Worm (Caenorhabditis elegans) whole organism, L1 larva: ENCODE measurements around the gene dgk-2.

Experiments used
- C34B4.2 ChIP-seq: sonication (generic microtip); optimal IDR thresholded peaks from 2 replicates; lab custom pipeline; 2017; ENCODE audit warnings: mild to moderate bottlenecking, missing genetic modification characterization, missing compliant biosample characterization
- F16B12.6 ChIP-seq: fragments of 150-350 bp; optimal IDR thresholded peaks from 2 replicates; lab custom pipeline; 2014; ENCODE audit warnings: missing biosample characterization, missing genetic modification characterization
- aha-1 ChIP-seq: fragments of 150-350 bp; optimal IDR thresholded peaks from 2 replicates; lab custom pipeline; 2014; ENCODE audit warnings: missing biosample characterization, missing genetic modification characterization
- aly-2 ChIP-seq: fragments of 150-350 bp; optimal IDR thresholded peaks from 2 replicates; lab custom pipeline; 2014; ENCODE audit warnings: missing biosample characterization, missing genetic modification characterization
- ama-1 ChIP-seq: fragments of 150-350 bp; optimal IDR thresholded peaks from 2 replicates; lab custom pipeline; 2014
- ceh-63 ChIP-seq: fragments of 200-800 bp; sonication (Bioruptor generic); optimal IDR thresholded peaks from 2 replicates; lab custom pipeline; 2018; ENCODE audit warnings: mild to moderate bottlenecking, missing genetic modification characterization, missing compliant biosample characterization
- ceh-8 ChIP-seq: fragments of 200-800 bp; sonication (Bioruptor generic); optimal IDR thresholded peaks from 2 replicates; lab custom pipeline; 2018; ENCODE audit warnings: mild to moderate bottlenecking, missing genetic modification characterization, moderate library complexity, missing compliant biosample characterization
- ceh-82 ChIP-seq, 3 experiments: fragments of 150-350 bp in 1 of 3; sonication (generic microtip) in 2 of 3; optimal IDR thresholded peaks; 2 replicates each; lab custom pipeline; 2014 to 2017; ENCODE audit warnings: missing biosample characterization in 3 of 3, missing genetic modification characterization in 3 of 3
- ceh-88 ChIP-seq: fragments of 200-800 bp; sonication (Bioruptor generic); IDR thresholded peaks from 2 replicates; pipeline ENCODE4 v1.3.6; 2022; ENCODE audit warnings: missing genetic modification characterization, missing compliant biosample characterization
- ces-1 ChIP-seq: fragments of 150-350 bp; optimal IDR thresholded peaks from 2 replicates; lab custom pipeline; 2014; ENCODE audit warnings: missing biosample characterization, missing genetic modification reagents, missing genetic modification characterization
- dsc-1 ChIP-seq: sonication (generic microtip); optimal IDR thresholded peaks from 2 replicates; lab custom pipeline; 2016; ENCODE audit warnings: mild to moderate bottlenecking, missing genetic modification characterization, missing compliant biosample characterization
- efl-3 ChIP-seq: fragments of 200-800 bp; sonication (Bioruptor generic); optimal IDR thresholded peaks from 2 replicates; lab custom pipeline; 2018; ENCODE audit warnings: mild to moderate bottlenecking, missing genetic modification characterization, missing compliant biosample characterization
- egl-13 ChIP-seq: sonication (generic microtip); optimal IDR thresholded peaks from 2 replicates; lab custom pipeline; 2016; ENCODE audit warnings: missing genotype, missing genetic modification reagents, missing genetic modification characterization, missing compliant biosample characterization
- egl-27 ChIP-seq, 2 experiments: fragments of 150-350 bp in 1 of 2; sonication (generic microtip); optimal IDR thresholded peaks; 3 replicates each; lab custom pipeline; 2017 to 2018; ENCODE audit warnings: missing biosample characterization in 2 of 2, missing genetic modification characterization in 2 of 2, missing genetic modification reagents in 2 of 2
- fkh-10 ChIP-seq: sonication (generic microtip); optimal IDR thresholded peaks from 2 replicates; lab custom pipeline; 2017; ENCODE audit warnings: missing biosample characterization, missing genetic modification reagents, missing genetic modification characterization
- fkh-8 ChIP-seq: sonication (generic microtip); optimal IDR thresholded peaks from 2 replicates; lab custom pipeline; 2016; ENCODE audit warnings: mild to moderate bottlenecking, missing genetic modification characterization, missing compliant biosample characterization
- grh-1 ChIP-seq: fragments of 200-800 bp; sonication (Bioruptor generic); IDR thresholded peaks from 2 replicates; pipeline ENCODE4 v1.3.6; 2022; ENCODE audit warnings: missing genetic modification reagents, missing genetic modification characterization, missing compliant biosample characterization
- hlh-4 ChIP-seq: sonication (generic microtip); optimal IDR thresholded peaks from 2 replicates; lab custom pipeline; 2016; ENCODE audit warnings: mild to moderate bottlenecking, missing genetic modification characterization, missing compliant biosample characterization
- lin-14 ChIP-seq: fragments of 200-800 bp; sonication (Bioruptor generic); optimal IDR thresholded peaks from 2 replicates; lab custom pipeline; 2018; ENCODE audit warnings: mild to moderate bottlenecking, missing genetic modification characterization, moderate library complexity, missing compliant biosample characterization
- lin-35 ChIP-seq, 2 experiments: fragments of 150-350 bp; optimal IDR thresholded peaks; 2 replicates each; lab custom pipeline; 2014; ENCODE audit warnings: missing biosample characterization in 2 of 2, missing genetic modification characterization in 2 of 2, missing genetic modification reagents in 2 of 2
- lin-39 ChIP-seq: fragments of 150-350 bp; optimal IDR thresholded peaks from 2 replicates; lab custom pipeline; 2014; ENCODE audit warnings: missing biosample characterization, missing genetic modification reagents, missing genetic modification characterization
- lsy-2 ChIP-seq, 2 experiments: fragments of 150-350 bp; optimal IDR thresholded peaks; 2 replicates each; lab custom pipeline; 2014; ENCODE audit warnings: missing biosample characterization in 2 of 2, missing genetic modification characterization in 2 of 2
- mdl-1 ChIP-seq, 2 experiments: fragments of 150-350 bp; optimal IDR thresholded peaks; 2 replicates each; lab custom pipeline; 2014 to 2017; ENCODE audit warnings: missing biosample characterization in 2 of 2, missing genetic modification characterization in 2 of 2, inconsistent platforms in 1 of 2
- nhr-12 ChIP-seq: sonication (generic microtip); optimal IDR thresholded peaks from 2 replicates; lab custom pipeline; 2017; ENCODE audit warnings: missing biosample characterization, missing genetic modification characterization
- nhr-20 ChIP-seq: sonication (generic microtip); optimal IDR thresholded peaks from 2 replicates; lab custom pipeline; 2016; ENCODE audit warnings: mild to moderate bottlenecking, missing genetic modification characterization, missing compliant biosample characterization
- nhr-237 ChIP-seq: fragments of 150-350 bp; optimal IDR thresholded peaks from 2 replicates; lab custom pipeline; 2014; ENCODE audit warnings: missing biosample characterization, missing genetic modification characterization
- nhr-28 ChIP-seq: fragments of 150-350 bp; optimal IDR thresholded peaks from 2 replicates; lab custom pipeline; 2014; ENCODE audit warnings: missing biosample characterization, missing genetic modification characterization
- nhr-76 ChIP-seq: sonication (generic microtip); optimal IDR thresholded peaks from 2 replicates; lab custom pipeline; 2017; ENCODE audit warnings: missing biosample characterization, missing genetic modification characterization
- nhr-77 ChIP-seq: fragments of 150-350 bp; optimal IDR thresholded peaks from 2 replicates; lab custom pipeline; 2014; ENCODE audit warnings: missing biosample characterization, missing genetic modification characterization
- pag-3 ChIP-seq: sonication (generic microtip); optimal IDR thresholded peaks from 2 replicates; lab custom pipeline; 2017; ENCODE audit warnings: missing genetic modification characterization, mild to moderate bottlenecking, missing compliant biosample characterization, antibody characterized with exemption, borderline replicate concordance; ENCODE audit not compliant: insufficient read depth
- pqm-1 ChIP-seq: sonication (generic microtip); optimal IDR thresholded peaks from 3 replicates; lab custom pipeline; 2017; ENCODE audit warnings: missing biosample characterization, missing genetic modification characterization
- rnt-1 ChIP-seq: sonication (generic microtip); optimal IDR thresholded peaks from 2 replicates; lab custom pipeline; 2016; ENCODE audit warnings: mild to moderate bottlenecking, missing genetic modification characterization, moderate library complexity, missing compliant biosample characterization
- snu-23 ChIP-seq: sonication (generic microtip); optimal IDR thresholded peaks from 2 replicates; lab custom pipeline; 2016; ENCODE audit warnings: missing genetic modification characterization, missing compliant biosample characterization
- sox-4 ChIP-seq: sonication (generic microtip); optimal IDR thresholded peaks from 2 replicates; lab custom pipeline; 2016; ENCODE audit warnings: missing genetic modification characterization, missing compliant biosample characterization
- sptf-1 ChIP-seq: fragments of 150-350 bp; optimal IDR thresholded peaks from 2 replicates; lab custom pipeline; 2014; ENCODE audit warnings: missing biosample characterization, missing genetic modification characterization
- sup-37 ChIP-seq: fragments of 200-800 bp; sonication (Bioruptor generic); optimal IDR thresholded peaks from 2 replicates; lab custom pipeline; 2018; ENCODE audit warnings: mild to moderate bottlenecking, missing genetic modification characterization, missing compliant biosample characterization
- tbx-2 ChIP-seq: sonication (generic microtip); optimal IDR thresholded peaks from 2 replicates; lab custom pipeline; 2016; ENCODE audit warnings: missing genetic modification characterization, missing compliant biosample characterization
- tlp-1 ChIP-seq: fragments of 150-350 bp; optimal IDR thresholded peaks from 2 replicates; lab custom pipeline; 2014; ENCODE audit warnings: missing biosample characterization, missing genetic modification characterization
- unc-130 ChIP-seq: fragments of 150-350 bp; optimal IDR thresholded peaks from 2 replicates; lab custom pipeline; 2017; ENCODE audit warnings: missing biosample characterization, missing genetic modification characterization, inconsistent platforms
- unc-30 ChIP-seq: sonication (generic microtip); optimal IDR thresholded peaks from 2 replicates; lab custom pipeline; 2017; ENCODE audit warnings: missing biosample characterization, missing genetic modification characterization
- unc-86 ChIP-seq: sonication (generic microtip); optimal IDR thresholded peaks from 2 replicates; lab custom pipeline; 2016; ENCODE audit warnings: missing genetic modification characterization, missing compliant biosample characterization
- vab-15 ChIP-seq: sonication (generic microtip); optimal IDR thresholded peaks from 2 replicates; lab custom pipeline; 2017; ENCODE audit warnings: missing genotype, mild to moderate bottlenecking, missing genetic modification characterization, missing compliant biosample characterization
- xbp-1 ChIP-seq: sonication (generic microtip); optimal IDR thresholded peaks from 2 replicates; lab custom pipeline; 2016; ENCODE audit warnings: missing genetic modification characterization, missing compliant biosample characterization
- zag-1 ChIP-seq: fragments of 150-350 bp; optimal IDR thresholded peaks from 2 replicates; lab custom pipeline; 2014; ENCODE audit warnings: missing biosample characterization, missing genetic modification characterization
- zip-4 ChIP-seq: fragments of 200-800 bp; sonication (Bioruptor generic); optimal IDR thresholded peaks from 2 replicates; lab custom pipeline; 2018; ENCODE audit warnings: mild to moderate bottlenecking, missing genetic modification characterization, moderate library complexity, missing compliant biosample characterization
- ztf-11 ChIP-seq, 2 experiments: sonication (generic microtip); optimal IDR thresholded peaks; 2 replicates each; lab custom pipeline; 2016 to 2017; ENCODE audit warnings: missing genetic modification characterization in 2 of 2, missing biosample characterization in 1 of 2, missing compliant biosample characterization in 1 of 2
- ztf-4 ChIP-seq: fragments of 150-350 bp; optimal IDR thresholded peaks from 2 replicates; lab custom pipeline; 2014; ENCODE audit warnings: missing biosample characterization, missing genetic modification characterization

The dgk-2 gene

DNA sequence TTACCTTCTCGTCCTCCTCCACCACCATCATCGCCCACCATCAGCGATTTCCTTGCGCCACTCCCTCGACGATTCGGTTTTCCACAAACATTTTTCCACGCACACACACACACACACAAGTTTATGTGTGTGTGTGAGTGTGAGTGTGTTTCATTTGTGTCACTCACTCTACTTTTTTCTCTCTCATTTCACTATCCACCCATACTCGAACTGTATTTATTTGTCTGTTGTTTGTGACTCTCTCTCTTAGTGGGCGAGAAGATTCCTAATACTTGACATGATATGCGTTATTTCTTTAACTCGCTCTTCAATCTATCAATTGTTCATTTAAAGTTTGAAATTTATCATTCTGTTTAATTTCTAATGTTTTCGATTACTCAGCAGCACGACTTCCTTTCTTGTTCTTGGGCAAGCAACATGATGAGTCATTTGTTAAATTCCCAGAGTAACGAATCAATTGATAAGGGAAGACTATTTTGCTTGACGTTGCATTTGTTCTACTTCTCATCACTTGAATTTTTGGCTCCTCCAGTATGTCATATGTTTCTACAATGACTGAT, 3.0 kb upstream of the dgk-2 start (continued):
- TF ChIP-seq lin-39 (tag; lab: Kevin White, UChicago): no peak
- TF ChIP-seq sox-4 (tag; lab: Kevin White, UChicago): no peak
- TF ChIP-seq fkh-10 (GFP tag; lab: Kevin White, UChicago): no peak
- peak in 1 of 3 experiments; percentile 11 for TF ChIP-seq ceh-82 (tag; optimal IDR thresholded peaks at IDR 0.05; lab: Kevin White, UChicago)
- TF ChIP-seq aha-1 (tag; lab: Kevin White, UChicago): no peak
- no peak for TF ChIP-seq vab-15 (tag; lab: Kevin White, UChicago)
- no peak for TF ChIP-seq ama-1 (lab: Kevin White, UChicago)
- no peak for TF ChIP-seq ceh-63 (GFP tag; lab: Kevin White, UChicago)
- no peak for TF ChIP-seq sptf-1 (tag; lab: Kevin White, UChicago)
- no peak for TF ChIP-seq unc-86 (tag; lab: Kevin White, UChicago)
- TF ChIP-seq efl-3 (GFP tag; lab: Kevin White, UChicago): no peak
- no peak for TF ChIP-seq ztf-4 (tag; lab: Kevin White, UChicago)
- TF ChIP-seq lsy-2 (tag; optimal IDR thresholded peaks at IDR 0.05; lab: Kevin White, UChicago): peak in 1 of 2 experiments; percentile 51
- no peak for TF ChIP-seq sup-37 (GFP tag; lab: Kevin White, UChicago)
- TF ChIP-seq nhr-20 (tag; lab: Kevin White, UChicago): peak; percentile 58
- TF ChIP-seq nhr-77 (tag; lab: Kevin White, UChicago): peak; percentile 4
- TF ChIP-seq pqm-1 (tag; lab: Kevin White, UChicago): no peak
- no peak for TF ChIP-seq egl-27 (tag; optimal IDR thresholded peaks at IDR 0.05; lab: Kevin White, UChicago)
- no peak for TF ChIP-seq grh-1
- no peak for TF ChIP-seq aly-2 (tag; lab: Kevin White, UChicago)
- TF ChIP-seq dsc-1 (tag; lab: Kevin White, UChicago): no peak
- no peak for TF ChIP-seq pag-3
- TF ChIP-seq hlh-4 (tag; lab: Kevin White, UChicago): no peak
- no peak for TF ChIP-seq ceh-8 (GFP tag; lab: Kevin White, UChicago)
- no peak for TF ChIP-seq fkh-8 (tag; lab: Kevin White, UChicago)
- peak in 1 of 2 experiments; percentile 52 for TF ChIP-seq lin-35 (GFP tag; optimal IDR thresholded peaks at IDR 0.05; lab: Kevin White, UChicago)
- TF ChIP-seq tlp-1 (tag; lab: Kevin White, UChicago): no peak
- TF ChIP-seq lin-14 (GFP tag; lab: Kevin White, UChicago): peak; percentile 66
- no peak for TF ChIP-seq ces-1 (GFP tag; lab: Kevin White, UChicago)
- peak; percentile 62 for TF ChIP-seq snu-23 (GFP tag; lab: Kevin White, UChicago)
- no peak for TF ChIP-seq mdl-1 (tag; optimal IDR thresholded peaks at IDR 0.05; lab: Kevin White, UChicago)
- peak; percentile 24 for TF ChIP-seq xbp-1 (tag; lab: Kevin White, UChicago)
- no peak for TF ChIP-seq nhr-76 (tag; lab: Kevin White, UChicago)
- TF ChIP-seq egl-13 (tag; lab: Kevin White, UChicago): no peak
- TF ChIP-seq ztf-11 (tag; optimal IDR thresholded peaks at IDR 0.05; lab: Kevin White, UChicago): no peak
- TF ChIP-seq zag-1 (tag; lab: Kevin White, UChicago): no peak
- no peak for TF ChIP-seq nhr-237 (tag; lab: Kevin White, UChicago)
- TF ChIP-seq rnt-1 (tag; lab: Kevin White, UChicago): no peak
- TF ChIP-seq zip-4 (GFP tag; lab: Kevin White, UChicago): no peak
- no peak for TF ChIP-seq nhr-12
- no peak for TF ChIP-seq tbx-2 (tag; lab: Kevin White, UChicago)
- no peak for TF ChIP-seq F16B12.6 (tag; lab: Kevin White, UChicago)
- no peak for TF ChIP-seq unc-130 (tag; lab: Kevin White, UChicago)
- TF ChIP-seq C34B4.2: no peak
- no peak for TF ChIP-seq nhr-28
- no peak for TF ChIP-seq ceh-88 (GFP tag; lab: Robert Waterston, UW)
- no peak for TF ChIP-seq unc-30 (tag; lab: Kevin White, UChicago)
